Worm (Caenorhabditis elegans): ENCODE measurements around the gene mrpl-50.

Gene mrpl-50

ce11 chrII:8895895-8896294, 33.7 kb upstream of the mrpl-50 start:
- peak; percentile 55 for TF ChIP-seq nhr-80 (tag; optimal IDR thresholded peaks at IDR 0.05)
- TF ChIP-seq gei-17 (GFP tag; optimal IDR thresholded peaks at IDR 0.05) = no peak
- no peak for TF ChIP-seq madf-10 (tag; optimal IDR thresholded peaks at IDR 0.05)
- no peak for TF ChIP-seq cebp-2 (GFP tag; IDR thresholded peaks at IDR 0.05)

ce11 chrII:8896541-8896940, 33.1 kb upstream of the mrpl-50 start, which contains the start of gene lat-1:
Gene lat-1, plus strand, starts transcription at chrII:8896841.
- TF ChIP-seq C17E4.6 (GFP tag; IDR thresholded peaks at IDR 0.05) (no peak), bed-1 (GFP tag; IDR thresholded peaks at IDR 0.05) (no peak), F49E8.2 (tag; optimal IDR thresholded peaks at IDR 0.05; ENCODE audit: insufficient read depth) (no peak), B0261.1 (tag; optimal IDR thresholded peaks at IDR 0.05) (no peak), zfh-2 (GFP tag; conservative IDR thresholded peaks at IDR 0.05) (0 out of 2 replicates have a peak, but pooled peaks have one; percentile 37), lin-40 (tag; optimal IDR thresholded peaks at IDR 0.05) (no peak), ceh-27 (GFP tag; optimal IDR thresholded peaks at IDR 0.05) (no peak)

ce11 chrII:8897244-8897643, 32.4 kb upstream of the mrpl-50 start:
- TF ChIP-seq F37B4.10 (GFP tag; IDR thresholded peaks at IDR 0.05) (no peak), ztf-18 (tag; optimal IDR thresholded peaks at IDR 0.05) (no peak), zfh-2 (GFP tag; conservative IDR thresholded peaks at IDR 0.05) (no peak), lin-54 (GFP tag; optimal IDR thresholded peaks at IDR 0.05) (no peak), ztf-25 (GFP tag; IDR thresholded peaks at IDR 0.05) (no peak), ets-4 (GFP tag; optimal IDR thresholded peaks at IDR 0.05) (no peak), nfya-2 (GFP tag; IDR thresholded peaks at IDR 0.05) (no peak), mel-28 (tag; optimal IDR thresholded peaks at IDR 0.05; ENCODE audit: borderline replicate concordance) (no peak)

ce11 chrII:8898582-8899356, 30.9 kb upstream of the mrpl-50 start:
- TF ChIP-seq C06A6.2 (GFP tag; conservative IDR thresholded peaks at IDR 0.05) (no peak), nhr-27 (tag; optimal IDR thresholded peaks at IDR 0.05) (no peak), F33H1.4 (GFP tag; IDR thresholded peaks at IDR 0.05) (no peak), lin-26 (GFP tag; IDR thresholded peaks at IDR 0.05) (no peak), unc-62 (GFP tag; optimal IDR thresholded peaks at IDR 0.05) (no peak), rec-8 (tag; optimal IDR thresholded peaks at IDR 0.05) (no peak), snpc-1.1 (tag; optimal IDR thresholded peaks at IDR 0.05; ENCODE audit: insufficient read depth) (no peak), B0019.2 (GFP tag; conservative IDR thresholded peaks at IDR 0.05) (no peak), dox-1 (GFP tag; IDR thresholded peaks at IDR 0.05) (no peak), mes-4 (tag; optimal IDR thresholded peaks at IDR 0.05) (no peak)

- TF ChIP-seq Y53G8AR.9 (GFP tag; conservative IDR thresholded peaks at IDR 0.05) (no peak), tbp1 (GFP tag; optimal IDR thresholded peaks at IDR 0.05) (no peak), egl-18 (GFP tag; IDR thresholded peaks at IDR 0.05) (no peak), ztf-28 (GFP tag; IDR thresholded peaks at IDR 0.05) (no peak), ztf-22 (GFP tag; optimal IDR thresholded peaks at IDR 0.05) (no peak), ceh-100 (GFP tag; IDR thresholded peaks at IDR 0.05) (no peak), ccch-3 (GFP tag; optimal IDR thresholded peaks at IDR 0.05) (no peak), fkh-3 (tag; optimal IDR thresholded peaks at IDR 0.05) (no peak), ceh-40 (GFP tag; IDR thresholded peaks at IDR 0.05) (no peak), sptf-2 (GFP tag; optimal IDR thresholded peaks at IDR 0.05) (no peak), cebp-2 (GFP tag; IDR thresholded peaks at IDR 0.05) (no peak), nhr-120 (GFP tag; IDR thresholded peaks at IDR 0.05) (no peak), B0261.1 (tag; optimal IDR thresholded peaks at IDR 0.05) (no peak), let-526 (GFP tag; IDR thresholded peaks at IDR 0.05) (no peak), madf-6 (GFP tag; IDR thresholded peaks at IDR 0.05) (no peak), nfyb-1 (GFP tag; IDR thresholded peaks at IDR 0.05) (no peak), F49E8.2 (tag; optimal IDR thresholded peaks at IDR 0.05; ENCODE audit: insufficient read depth) (no peak)
These were observed 30.3 kb upstream of the mrpl-50 start for ce11 chrII:8899357-8899748.

Measured in whole organism, young adult.